Worm (Caenorhabditis elegans): ENCODE measurements around the gene T04B2.7.

ce11 chrIV:10017633-10018032 lies 38.4 kb downstream of the T04B2.7 start, which contains the start of gene F44D12.2:
- TF ChIP-seq snpc-4 (GFP tag; optimal IDR thresholded peaks at IDR 0.05) = no peak
- TF ChIP-seq snpc-4 (tag; optimal IDR thresholded peaks at IDR 0.05) = no peak
- no peak for TF ChIP-seq F57A8.1 (GFP tag; optimal IDR thresholded peaks at IDR 0.05)
- no peak for TF ChIP-seq mel-28 (tag; optimal IDR thresholded peaks at IDR 0.05; ENCODE audit: borderline replicate concordance)
